Fruit fly (Drosophila melanogaster): ENCODE data around the gene fuss.

fuss gene

dm6 chr4:958093-958649 is 20.1 kb downstream of the fuss start, which contains the start of gene 4E-T (continued):
- TF ChIP-seq CG17186 (GFP tag; optimal IDR thresholded peaks at IDR 0.05), result no peak
- no peak for TF ChIP-seq mam (GFP tag; optimal IDR thresholded peaks at IDR 0.05)
- no peak for TF ChIP-seq Nf-YC (tag; optimal IDR thresholded peaks at IDR 0.05)
- TF ChIP-seq Mad (GFP tag; optimal IDR thresholded peaks at IDR 0.05), result no peak
- no peak for TF ChIP-seq CG1233 (GFP tag; optimal IDR thresholded peaks at IDR 0.05)
- no peak for TF ChIP-seq dmrt99B (tag; optimal IDR thresholded peaks at IDR 0.05)
- no peak for TF ChIP-seq CG14710 (tag; optimal IDR thresholded peaks at IDR 0.05)
- TF ChIP-seq CG9797 (GFP tag; optimal IDR thresholded peaks at IDR 0.05), result no peak
- peak; percentile 99 for TF ChIP-seq CG1603 (tag; optimal IDR thresholded peaks at IDR 0.05)
- TF ChIP-seq sd (tag; optimal IDR thresholded peaks at IDR 0.05), result no peak
- TF ChIP-seq CG9727 (GFP tag; optimal IDR thresholded peaks at IDR 0.05), result no peak
- no peak for TF ChIP-seq ase (GFP tag; IDR thresholded peaks at IDR 0.05)
- no peak for TF ChIP-seq Lim3 (GFP tag; IDR thresholded peaks at IDR 0.05)
- TF ChIP-seq Aef1 (GFP tag; IDR thresholded peaks at IDR 0.05), result no peak
- no peak for TF ChIP-seq repo (GFP tag; optimal IDR thresholded peaks at IDR 0.05)
- TF ChIP-seq CG33557 (GFP tag; optimal IDR thresholded peaks at IDR 0.05), result no peak
- no peak for TF ChIP-seq Bgb (GFP tag; IDR thresholded peaks at IDR 0.05; ENCODE audit: partially characterized antibody)
- no peak for TF ChIP-seq esg (GFP tag; conservative IDR thresholded peaks at IDR 0.05)
- TF ChIP-seq BtbVII (GFP tag; optimal IDR thresholded peaks at IDR 0.05), result no peak
- TF ChIP-seq otp (GFP tag; IDR thresholded peaks at IDR 0.05), result no peak
- no peak for TF ChIP-seq knrl (GFP tag; IDR thresholded peaks at IDR 0.05; ENCODE audit: partially characterized antibody)
- TF ChIP-seq D19A (tag; optimal IDR thresholded peaks at IDR 0.05), result peak; percentile 5
- TF ChIP-seq hkb (optimal IDR thresholded peaks at IDR 0.05), result no peak
- TF ChIP-seq hkb (GFP tag; IDR thresholded peaks at IDR 0.05), result no peak
- TF ChIP-seq rib (GFP tag; IDR thresholded peaks at IDR 0.05), result no peak
- no peak for TF ChIP-seq CG10366 (GFP tag; IDR thresholded peaks at IDR 0.05)
- TF ChIP-seq CG3838 (GFP tag; optimal IDR thresholded peaks at IDR 0.05), result no peak
- TF ChIP-seq Nf-YB (GFP tag; optimal IDR thresholded peaks at IDR 0.05), result no peak
- TF ChIP-seq phol (tag; optimal IDR thresholded peaks at IDR 0.05), result no peak
- TF ChIP-seq vvl (GFP tag; IDR thresholded peaks at IDR 0.05), result no peak
- TF ChIP-seq fd3F (GFP tag; optimal IDR thresholded peaks at IDR 0.05), result no peak
- TF ChIP-seq BEAF-32 (GFP tag; optimal IDR thresholded peaks at IDR 0.05), result peak; percentile 21
- no peak for TF ChIP-seq ci (GFP tag; IDR thresholded peaks at IDR 0.05)
- TF ChIP-seq CG10321 (GFP tag; IDR thresholded peaks at IDR 0.05), result no peak
- no peak for TF ChIP-seq Dip2 (GFP tag; IDR thresholded peaks at IDR 0.05)
- no peak for TF ChIP-seq CG11560 (tag; IDR thresholded peaks at IDR 0.05)
- no peak for TF ChIP-seq br (optimal IDR thresholded peaks at IDR 0.05)
- no peak for TF ChIP-seq grau (tag; optimal IDR thresholded peaks at IDR 0.05)
- no peak for TF ChIP-seq CG7963 (GFP tag; IDR thresholded peaks at IDR 0.05; ENCODE audit: partially characterized antibody)
- no peak for TF ChIP-seq CG4820 (GFP tag; optimal IDR thresholded peaks at IDR 0.05)
- TF ChIP-seq CG12744 (GFP tag; optimal IDR thresholded peaks at IDR 0.05), result no peak
- TF ChIP-seq Xrp1 (GFP tag; IDR thresholded peaks at IDR 0.05), result no peak
- TF ChIP-seq Ets65A (GFP tag), result peak; percentile 6
- TF ChIP-seq shn (GFP tag; optimal IDR thresholded peaks at IDR 0.05), result no peak
- peak; percentile 88 for TF ChIP-seq row (GFP tag; IDR thresholded peaks at IDR 0.05)
